Fruit fly (Drosophila melanogaster) whole organism, prepupa: Measurements from ENCODE around the gene CG10588.

ENCODE experiments used
- CG10669 ChIP-seq: fragments of 200-800 bp; sonication (Bioruptor generic); optimal IDR thresholded peaks from 3 replicates; lab custom pipeline; 2018; ENCODE audit warnings: missing biosample characterization, mild to moderate bottlenecking, missing genetic modification characterization, moderate library complexity
- CG11294 ChIP-seq: fragments of 200-800 bp; sonication (Bioruptor generic); IDR thresholded peaks from 2 replicates; pipeline ENCODE4 v1.3.6; 2022; ENCODE audit warnings: missing biosample characterization, missing genetic modification characterization
- CG11902 ChIP-seq: fragments of 200-800 bp; sonication (Bioruptor generic); optimal IDR thresholded peaks from 3 replicates; lab custom pipeline; 2016; ENCODE audit warnings: missing biosample characterization, missing genetic modification characterization
- CG15336 ChIP-seq: fragments of 200-800 bp; sonication (Bioruptor generic); IDR thresholded peaks from 2 replicates; pipeline ENCODE4 v1.3.6; 2022; ENCODE audit warnings: missing biosample characterization, missing genetic modification characterization
- CG1621 ChIP-seq: fragments of 200-800 bp; sonication (Bioruptor generic); optimal IDR thresholded peaks from 3 replicates; lab custom pipeline; 2018; ENCODE audit warnings: missing biosample characterization, mild to moderate bottlenecking, missing genetic modification characterization
- CG32006 ChIP-seq: fragments of 200-800 bp; sonication (Bioruptor generic); optimal IDR thresholded peaks from 3 replicates; lab custom pipeline; 2017; ENCODE audit warnings: missing biosample characterization, mild to moderate bottlenecking, missing genetic modification characterization
- CG34406 ChIP-seq: fragments of 200-800 bp; sonication (Bioruptor generic); optimal IDR thresholded peaks from 3 replicates; lab custom pipeline; 2016; ENCODE audit warnings: missing biosample characterization, missing genetic modification characterization
- CG4318 ChIP-seq: fragments of 200-800 bp; sonication (Bioruptor generic); optimal IDR thresholded peaks from 3 replicates; lab custom pipeline; 2017; ENCODE audit warnings: missing biosample characterization, mild to moderate bottlenecking, missing genetic modification characterization
- CG6163 ChIP-seq: fragments of 200-800 bp; sonication (Bioruptor generic); IDR thresholded peaks from 3 replicates; pipeline ENCODE4 v1.3.6; 2022; ENCODE audit warnings: missing biosample characterization, missing genetic modification characterization
- CG6276 ChIP-seq: fragments of 200-800 bp; sonication (Bioruptor generic); optimal IDR thresholded peaks from 2 replicates; lab custom pipeline; 2017; ENCODE audit warnings: missing biosample characterization, mild to moderate bottlenecking, missing genetic modification characterization
- CG6808 ChIP-seq: fragments of 200-800 bp; sonication (Bioruptor generic); optimal IDR thresholded peaks from 3 replicates; lab custom pipeline; 2017; ENCODE audit warnings: missing biosample characterization, missing genetic modification characterization, mild to moderate bottlenecking, moderate library complexity, missing genetic modification reagents
- CG7368 ChIP-seq: fragments of 200-800 bp; sonication (Bioruptor generic); optimal IDR thresholded peaks from 3 replicates; lab custom pipeline; 2016; ENCODE audit warnings: missing biosample characterization, missing genetic modification characterization
- CG8319 ChIP-seq: fragments of 200-800 bp; sonication (Bioruptor generic); optimal IDR thresholded peaks from 3 replicates; lab custom pipeline; 2016; ENCODE audit warnings: missing biosample characterization, missing genetic modification characterization
- CG8632 ChIP-seq: fragments of 200-800 bp; sonication (Bioruptor generic); optimal IDR thresholded peaks from 3 replicates; lab custom pipeline; 2016; ENCODE audit warnings: missing biosample characterization, missing genetic modification characterization
- Eip75B ChIP-seq: fragments of 200-800 bp; sonication (Bioruptor generic); optimal IDR thresholded peaks from 3 replicates; lab custom pipeline; 2016; ENCODE audit warnings: missing biosample characterization, missing genetic modification characterization
- Eip78C ChIP-seq: fragments of 200-800 bp; sonication (Bioruptor generic); peaks from one replicate; lab custom pipeline; 2016; ENCODE audit warnings: missing biosample characterization, missing genetic modification characterization
- Eip93F ChIP-seq: fragments of 200-800 bp; sonication (Bioruptor generic); optimal IDR thresholded peaks from 2 replicates; lab custom pipeline; 2016; ENCODE audit warnings: missing biosample characterization, mild to moderate bottlenecking, missing genetic modification characterization
- Ets21C ChIP-seq: fragments of 200-800 bp; sonication (Bioruptor generic); optimal IDR thresholded peaks from 3 replicates; lab custom pipeline; 2016; ENCODE audit warnings: missing biosample characterization, missing genetic modification characterization
- Gug ChIP-seq: fragments of 200-800 bp; sonication (Bioruptor generic); IDR thresholded peaks from 2 replicates; pipeline ENCODE4 v1.3.6; 2022; ENCODE audit warnings: missing biosample characterization, missing genetic modification characterization
- Hr38 ChIP-seq: sonication (Bioruptor generic); optimal IDR thresholded peaks from 2 replicates; lab custom pipeline; 2016; ENCODE audit warnings: missing biosample characterization, missing genetic modification characterization
- Hr39 ChIP-seq: fragments of 200-800 bp; sonication (Bioruptor generic); optimal IDR thresholded peaks from 2 replicates; lab custom pipeline; 2016; ENCODE audit warnings: missing biosample characterization, missing genetic modification characterization
- Met ChIP-seq: fragments of 200-800 bp; sonication (Bioruptor generic); optimal IDR thresholded peaks from 3 replicates; lab custom pipeline; 2016; ENCODE audit warnings: missing biosample characterization, missing genetic modification characterization
- OdsH ChIP-seq: fragments of 200-800 bp; sonication (Bioruptor generic); optimal IDR thresholded peaks from 3 replicates; lab custom pipeline; 2016; ENCODE audit warnings: missing biosample characterization, missing genetic modification characterization
- Smox ChIP-seq: fragments of 200-800 bp; sonication (Bioruptor generic); optimal IDR thresholded peaks from 3 replicates; lab custom pipeline; 2016; ENCODE audit warnings: missing biosample characterization, missing genetic modification characterization
- Sox102F ChIP-seq: fragments of 200-800 bp; sonication (Bioruptor generic); optimal IDR thresholded peaks from 2 replicates; lab custom pipeline; 2016; ENCODE audit warnings: missing biosample characterization, mild to moderate bottlenecking, missing genetic modification characterization
- Sox14 ChIP-seq: fragments of 200-800 bp; sonication (Bioruptor generic); optimal IDR thresholded peaks from 3 replicates; lab custom pipeline; 2016; ENCODE audit warnings: missing biosample characterization, missing genetic modification characterization
- dac ChIP-seq: fragments of 200-800 bp; sonication (Bioruptor generic); optimal IDR thresholded peaks from 2 replicates; lab custom pipeline; 2017; ENCODE audit warnings: missing biosample characterization, mild to moderate bottlenecking, missing genetic modification characterization
- dsx ChIP-seq: fragments of 200-800 bp; optimal IDR thresholded peaks from 3 replicates; lab custom pipeline; 2019; ENCODE audit warnings: missing biosample characterization, mild to moderate bottlenecking, missing genetic modification characterization, moderate library complexity; ENCODE audit not compliant: poor library complexity, severe bottlenecking
- eg ChIP-seq: fragments of 200-800 bp; sonication (Bioruptor generic); IDR thresholded peaks from 3 replicates; pipeline ENCODE4 v1.3.6; 2022; ENCODE audit warnings: missing biosample characterization, missing genetic modification characterization
- esn ChIP-seq: fragments of 200-800 bp; sonication (Bioruptor generic); optimal IDR thresholded peaks from 2 replicates; lab custom pipeline; 2016; ENCODE audit warnings: missing biosample characterization, mild to moderate bottlenecking, missing genetic modification characterization, moderate library complexity
- fkh ChIP-seq: fragments of 200-800 bp; sonication (Bioruptor generic); optimal IDR thresholded peaks from 3 replicates; lab custom pipeline; 2017; ENCODE audit warnings: missing biosample characterization, mild to moderate bottlenecking, missing genetic modification characterization, moderate library complexity
- lz ChIP-seq: fragments of 200-800 bp; sonication (Bioruptor generic); optimal IDR thresholded peaks from 3 replicates; lab custom pipeline; 2016; ENCODE audit warnings: missing biosample characterization, missing genetic modification characterization
- spab ChIP-seq: fragments of 200-800 bp; sonication (Bioruptor generic); optimal IDR thresholded peaks from 2 replicates; lab custom pipeline; 2017; ENCODE audit warnings: missing biosample characterization, mild to moderate bottlenecking, missing genetic modification characterization, missing genetic modification reagents
- svp ChIP-seq: fragments of 200-800 bp; sonication (Bioruptor generic); peaks from one replicate; lab custom pipeline; 2016; ENCODE audit warnings: missing biosample characterization, missing genetic modification characterization
- topi ChIP-seq: fragments of 200-800 bp; sonication (Bioruptor generic); optimal IDR thresholded peaks from 3 replicates; lab custom pipeline; 2016; ENCODE audit warnings: missing biosample characterization, missing genetic modification characterization
- vri ChIP-seq: fragments of 200-800 bp; sonication (Bioruptor generic); optimal IDR thresholded peaks from 3 replicates; lab custom pipeline; 2016; ENCODE audit warnings: missing biosample characterization, mild to moderate bottlenecking, missing genetic modification characterization

Gene CG10588

dm6 chr3L:20990231-20990630 lies 33.5 kb downstream of the CG10588 start (continued):
- TF ChIP-seq eg (GFP tag; lab: Robert Waterston, UW) (no peak), Sox14 (no peak), Met (GFP tag; lab: Kevin White, UChicago) (peak; percentile 49), spab (GFP tag; lab: Kevin White, UChicago) (peak; percentile 51), topi (GFP tag; lab: Kevin White, UChicago) (peak; percentile 52), Gug (GFP tag; lab: Robert Waterston, UW) (no peak), lz (peak; percentile 26), Hr39 (GFP tag; lab: Kevin White, UChicago) (no peak), Ets21C (no peak), CG8632 (GFP tag; lab: Kevin White, UChicago) (peak; percentile 72), vri (GFP tag; lab: Kevin White, UChicago) (no peak)
- TF ChIP-seq, all 60 proteins: peak for 32

- no peak for TF ChIP-seq CG1621 (tag; lab: Kevin White, UChicago)
- TF ChIP-seq CG4318 (GFP tag; lab: Kevin White, UChicago), result no peak
- no peak for TF ChIP-seq CG7368
- TF ChIP-seq fkh (GFP tag; lab: Kevin White, UChicago), result no peak
- no peak for TF ChIP-seq Eip75B (GFP tag; lab: Kevin White, UChicago)
- no peak for TF ChIP-seq CG11294
- no peak for TF ChIP-seq dac (GFP tag; lab: Kevin White, UChicago)
- TF ChIP-seq CG6808 (GFP tag; lab: Kevin White, UChicago), result no peak
- TF ChIP-seq CG34406 (GFP tag; lab: Kevin White, UChicago), result no peak
- no peak for TF ChIP-seq eg (GFP tag; lab: Robert Waterston, UW)
- TF ChIP-seq Eip78C (GFP tag; lab: Kevin White, UChicago), result no peak
- no peak for TF ChIP-seq Smox (GFP tag; lab: Kevin White, UChicago)
- TF ChIP-seq CG11902, result no peak
- TF ChIP-seq CG6163 (GFP tag; lab: Robert Waterston, UW), result no peak
- TF ChIP-seq esn (GFP tag; lab: Kevin White, UChicago), result no peak
- no peak for TF ChIP-seq Met (GFP tag; lab: Kevin White, UChicago)
- no peak for TF ChIP-seq CG6276
- TF ChIP-seq CG8319 (GFP tag; lab: Kevin White, UChicago), result no peak
These were observed 34.6 kb downstream of the CG10588 start, which contains the start of gene CG12984 for dm6 chr3L:20991373-20991772. TSS of gene CG12984 (plus strand) at chr3L:20991673.

dm6 chr3L:20999639-21000038 lies 42.9 kb downstream of the CG10588 start:
- TF ChIP-seq CG7368, result no peak
- no peak for TF ChIP-seq CG11294
- no peak for TF ChIP-seq dsx (GFP tag; lab: Kevin White, UChicago)
- TF ChIP-seq svp (GFP tag; lab: Kevin White, UChicago), result no peak
- no peak for TF ChIP-seq Smox (GFP tag; lab: Kevin White, UChicago)
- TF ChIP-seq CG8632 (GFP tag; lab: Kevin White, UChicago), result no peak
- TF ChIP-seq Sox102F, result no peak
- no peak for TF ChIP-seq CG15336 (GFP tag; lab: Robert Waterston, UW)
- TF ChIP-seq Hr38 (GFP tag; lab: Kevin White, UChicago), result no peak
- no peak for TF ChIP-seq CG32006 (GFP tag; lab: Kevin White, UChicago)
- no peak for TF ChIP-seq Eip93F (GFP tag; lab: Kevin White, UChicago)
- TF ChIP-seq Met (GFP tag; lab: Kevin White, UChicago), result no peak
- no peak for TF ChIP-seq OdsH
- no peak for TF ChIP-seq CG4318 (GFP tag; lab: Kevin White, UChicago)
- no peak for TF ChIP-seq CG10669 (GFP tag; lab: Kevin White, UChicago)
